Fruit fly (Drosophila melanogaster) whole organism, prepupa: ENCODE results near the gene Pebp1.
A peak's percentile ranks its signal among the peaks of the same experiment; 100 is the strongest.

Experiments used
- Blimp-1 ChIP-seq: fragments of 200-800 bp; sonication (Bioruptor generic); optimal IDR thresholded peaks from 3 replicates; lab custom pipeline; 2017; ENCODE audit warnings: missing biosample characterization, missing genetic modification characterization, mild to moderate bottlenecking, moderate library complexity, missing genetic modification reagents
- CG10631 ChIP-seq: fragments of 200-800 bp; sonication (Bioruptor generic); optimal IDR thresholded peaks from 2 replicates; lab custom pipeline; 2016; ENCODE audit warnings: missing biosample characterization, missing genetic modification characterization
- CG10669 ChIP-seq: fragments of 200-800 bp; sonication (Bioruptor generic); optimal IDR thresholded peaks from 3 replicates; lab custom pipeline; 2018; ENCODE audit warnings: missing biosample characterization, mild to moderate bottlenecking, missing genetic modification characterization, moderate library complexity
- CG11294 ChIP-seq: fragments of 200-800 bp; sonication (Bioruptor generic); IDR thresholded peaks from 2 replicates; pipeline ENCODE4 v1.3.6; 2022; ENCODE audit warnings: missing biosample characterization, missing genetic modification characterization
- CG11762 ChIP-seq: fragments of 200-800 bp; sonication (Bioruptor generic); optimal IDR thresholded peaks from 3 replicates; lab custom pipeline; 2016; ENCODE audit warnings: missing biosample characterization, missing genetic modification characterization; ENCODE audit not compliant: insufficient read depth
- CG11902 ChIP-seq: fragments of 200-800 bp; sonication (Bioruptor generic); optimal IDR thresholded peaks from 3 replicates; lab custom pipeline; 2016; ENCODE audit warnings: missing biosample characterization, missing genetic modification characterization
- CG16779 ChIP-seq: fragments of 200-800 bp; sonication (Bioruptor generic); optimal IDR thresholded peaks from 3 replicates; lab custom pipeline; 2017; ENCODE audit warnings: missing biosample characterization, mild to moderate bottlenecking, missing genetic modification characterization
- CG3032 ChIP-seq: fragments of 200-800 bp; optimal IDR thresholded peaks from 2 replicates; lab custom pipeline; 2019; ENCODE audit warnings: missing biosample characterization, mild to moderate bottlenecking, missing genetic modification characterization, moderate library complexity
- CG31627 ChIP-seq: fragments of 200-800 bp; sonication (Bioruptor generic); optimal IDR thresholded peaks from 3 replicates; lab custom pipeline; 2016; ENCODE audit warnings: missing biosample characterization, missing genetic modification characterization
- CG32006 ChIP-seq: fragments of 200-800 bp; sonication (Bioruptor generic); optimal IDR thresholded peaks from 3 replicates; lab custom pipeline; 2017; ENCODE audit warnings: missing biosample characterization, mild to moderate bottlenecking, missing genetic modification characterization
- CG34406 ChIP-seq: fragments of 200-800 bp; sonication (Bioruptor generic); optimal IDR thresholded peaks from 3 replicates; lab custom pipeline; 2016; ENCODE audit warnings: missing biosample characterization, missing genetic modification characterization
- CG3919 ChIP-seq: fragments of 200-800 bp; sonication (Bioruptor generic); optimal IDR thresholded peaks from 3 replicates; lab custom pipeline; 2016; ENCODE audit warnings: missing biosample characterization, missing genetic modification characterization
- CG4318 ChIP-seq: fragments of 200-800 bp; sonication (Bioruptor generic); optimal IDR thresholded peaks from 3 replicates; lab custom pipeline; 2017; ENCODE audit warnings: missing biosample characterization, mild to moderate bottlenecking, missing genetic modification characterization
- CG6163 ChIP-seq: fragments of 200-800 bp; sonication (Bioruptor generic); IDR thresholded peaks from 3 replicates; pipeline ENCODE4 v1.3.6; 2022; ENCODE audit warnings: missing biosample characterization, missing genetic modification characterization
- CG6276 ChIP-seq: fragments of 200-800 bp; sonication (Bioruptor generic); optimal IDR thresholded peaks from 2 replicates; lab custom pipeline; 2017; ENCODE audit warnings: missing biosample characterization, mild to moderate bottlenecking, missing genetic modification characterization
- CG6808 ChIP-seq: fragments of 200-800 bp; sonication (Bioruptor generic); optimal IDR thresholded peaks from 3 replicates; lab custom pipeline; 2017; ENCODE audit warnings: missing biosample characterization, missing genetic modification characterization, mild to moderate bottlenecking, moderate library complexity, missing genetic modification reagents
- CG6854 ChIP-seq: fragments of 200-800 bp; sonication (Bioruptor generic); optimal IDR thresholded peaks from 2 replicates; lab custom pipeline; 2017; ENCODE audit warnings: missing biosample characterization, mild to moderate bottlenecking, missing genetic modification characterization
- CG8119 ChIP-seq: fragments of 200-800 bp; sonication (Bioruptor generic); IDR thresholded peaks from 3 replicates; pipeline ENCODE4 v1.3.6; 2022; ENCODE audit warnings: missing biosample characterization, missing genetic modification characterization
- CG8319 ChIP-seq: fragments of 200-800 bp; sonication (Bioruptor generic); optimal IDR thresholded peaks from 3 replicates; lab custom pipeline; 2016; ENCODE audit warnings: missing biosample characterization, missing genetic modification characterization
- CG8632 ChIP-seq: fragments of 200-800 bp; sonication (Bioruptor generic); optimal IDR thresholded peaks from 3 replicates; lab custom pipeline; 2016; ENCODE audit warnings: missing biosample characterization, missing genetic modification characterization
- CG9139 ChIP-seq: fragments of 200-800 bp; sonication (Bioruptor generic); optimal IDR thresholded peaks from 3 replicates; lab custom pipeline; 2017; ENCODE audit warnings: missing biosample characterization, mild to moderate bottlenecking, missing genetic modification characterization
- Eip75B ChIP-seq: fragments of 200-800 bp; sonication (Bioruptor generic); optimal IDR thresholded peaks from 3 replicates; lab custom pipeline; 2016; ENCODE audit warnings: missing biosample characterization, missing genetic modification characterization
- Eip93F ChIP-seq: fragments of 200-800 bp; sonication (Bioruptor generic); optimal IDR thresholded peaks from 2 replicates; lab custom pipeline; 2016; ENCODE audit warnings: missing biosample characterization, mild to moderate bottlenecking, missing genetic modification characterization
- Ets21C ChIP-seq: fragments of 200-800 bp; sonication (Bioruptor generic); optimal IDR thresholded peaks from 3 replicates; lab custom pipeline; 2016; ENCODE audit warnings: missing biosample characterization, missing genetic modification characterization
- Gug ChIP-seq: fragments of 200-800 bp; sonication (Bioruptor generic); IDR thresholded peaks from 2 replicates; pipeline ENCODE4 v1.3.6; 2022; ENCODE audit warnings: missing biosample characterization, missing genetic modification characterization
- Hr38 ChIP-seq: sonication (Bioruptor generic); optimal IDR thresholded peaks from 2 replicates; lab custom pipeline; 2016; ENCODE audit warnings: missing biosample characterization, missing genetic modification characterization
- Hr39 ChIP-seq: fragments of 200-800 bp; sonication (Bioruptor generic); optimal IDR thresholded peaks from 2 replicates; lab custom pipeline; 2016; ENCODE audit warnings: missing biosample characterization, missing genetic modification characterization
- Hr4 ChIP-seq: fragments of 200-800 bp; sonication (Bioruptor generic); optimal IDR thresholded peaks from 3 replicates; lab custom pipeline; 2016; ENCODE audit warnings: missing biosample characterization, missing genetic modification characterization
- Met ChIP-seq: fragments of 200-800 bp; sonication (Bioruptor generic); optimal IDR thresholded peaks from 3 replicates; lab custom pipeline; 2016; ENCODE audit warnings: missing biosample characterization, missing genetic modification characterization
- OdsH ChIP-seq: fragments of 200-800 bp; sonication (Bioruptor generic); optimal IDR thresholded peaks from 3 replicates; lab custom pipeline; 2016; ENCODE audit warnings: missing biosample characterization, missing genetic modification characterization
- Smox ChIP-seq: fragments of 200-800 bp; sonication (Bioruptor generic); optimal IDR thresholded peaks from 3 replicates; lab custom pipeline; 2016; ENCODE audit warnings: missing biosample characterization, missing genetic modification characterization
- Sox102F ChIP-seq: fragments of 200-800 bp; sonication (Bioruptor generic); optimal IDR thresholded peaks from 2 replicates; lab custom pipeline; 2016; ENCODE audit warnings: missing biosample characterization, mild to moderate bottlenecking, missing genetic modification characterization
- Sox15 ChIP-seq: fragments of 200-800 bp; sonication (Bioruptor generic); optimal IDR thresholded peaks from 3 replicates; lab custom pipeline; 2016; ENCODE audit warnings: missing biosample characterization, missing genetic modification characterization
- achi ChIP-seq: fragments of 200-800 bp; sonication (Bioruptor generic); optimal IDR thresholded peaks from 3 replicates; lab custom pipeline; 2016; ENCODE audit warnings: missing biosample characterization, missing genetic modification characterization
- cyc ChIP-seq: fragments of 200-800 bp; sonication (Bioruptor generic); optimal IDR thresholded peaks from 3 replicates; lab custom pipeline; 2016; ENCODE audit warnings: missing biosample characterization, missing genetic modification characterization
- dac ChIP-seq: fragments of 200-800 bp; sonication (Bioruptor generic); optimal IDR thresholded peaks from 2 replicates; lab custom pipeline; 2017; ENCODE audit warnings: missing biosample characterization, mild to moderate bottlenecking, missing genetic modification characterization
- dsx ChIP-seq: fragments of 200-800 bp; optimal IDR thresholded peaks from 3 replicates; lab custom pipeline; 2019; ENCODE audit warnings: missing biosample characterization, mild to moderate bottlenecking, missing genetic modification characterization, moderate library complexity; ENCODE audit not compliant: poor library complexity, severe bottlenecking
- eg ChIP-seq: fragments of 200-800 bp; sonication (Bioruptor generic); IDR thresholded peaks from 3 replicates; pipeline ENCODE4 v1.3.6; 2022; ENCODE audit warnings: missing biosample characterization, missing genetic modification characterization
- esn ChIP-seq: fragments of 200-800 bp; sonication (Bioruptor generic); optimal IDR thresholded peaks from 2 replicates; lab custom pipeline; 2016; ENCODE audit warnings: missing biosample characterization, mild to moderate bottlenecking, missing genetic modification characterization, moderate library complexity
- fd59A ChIP-seq: fragments of 200-800 bp; sonication (Bioruptor generic); optimal IDR thresholded peaks from 2 replicates; lab custom pipeline; 2017; ENCODE audit warnings: missing biosample characterization, mild to moderate bottlenecking, missing genetic modification characterization, missing genetic modification reagents
- fd85E ChIP-seq: fragments of 200-800 bp; sonication (Bioruptor generic); optimal IDR thresholded peaks from 3 replicates; lab custom pipeline; 2016; ENCODE audit warnings: missing biosample characterization, missing genetic modification characterization
- fkh ChIP-seq: fragments of 200-800 bp; sonication (Bioruptor generic); optimal IDR thresholded peaks from 3 replicates; lab custom pipeline; 2017; ENCODE audit warnings: missing biosample characterization, mild to moderate bottlenecking, missing genetic modification characterization, moderate library complexity
- lz ChIP-seq: fragments of 200-800 bp; sonication (Bioruptor generic); optimal IDR thresholded peaks from 3 replicates; lab custom pipeline; 2016; ENCODE audit warnings: missing biosample characterization, missing genetic modification characterization
- net ChIP-seq: fragments of 200-800 bp; sonication (Bioruptor generic); optimal IDR thresholded peaks from 3 replicates; lab custom pipeline; 2016; ENCODE audit warnings: missing biosample characterization, missing genetic modification characterization
- pdm3 ChIP-seq: fragments of 200-800 bp; sonication (Bioruptor generic); optimal IDR thresholded peaks from 3 replicates; lab custom pipeline; 2016; ENCODE audit warnings: missing biosample characterization, missing genetic modification characterization
- salr ChIP-seq, 2 experiments: fragments of 200-800 bp; sonication (Bioruptor generic); optimal IDR thresholded peaks; 3 replicates each; lab custom pipeline; 2016 to 2018; ENCODE audit warnings: missing biosample characterization in 2 of 2, missing genetic modification characterization in 2 of 2, mild to moderate bottlenecking in 1 of 2
- ss ChIP-seq, 2 experiments: fragments of 200-800 bp; sonication (Bioruptor generic); optimal IDR thresholded peaks; 2 replicates in 1 of 2; 3 replicates in 1 of 2; lab custom pipeline; 2017 to 2018; ENCODE audit warnings: mild to moderate bottlenecking in 2 of 2, missing biosample characterization in 2 of 2, missing genetic modification characterization in 2 of 2, moderate library complexity in 1 of 2
- topi ChIP-seq: fragments of 200-800 bp; sonication (Bioruptor generic); optimal IDR thresholded peaks from 3 replicates; lab custom pipeline; 2016; ENCODE audit warnings: missing biosample characterization, missing genetic modification characterization
- vri ChIP-seq: fragments of 200-800 bp; sonication (Bioruptor generic); optimal IDR thresholded peaks from 3 replicates; lab custom pipeline; 2016; ENCODE audit warnings: missing biosample characterization, mild to moderate bottlenecking, missing genetic modification characterization

Gene Pebp1

dm6 chr3R:22421618-22422017, 44.2 kb upstream of the Pebp1 start (continued):
- peak; percentile 27 for TF ChIP-seq CG16779 (tag; lab: Kevin White, UChicago)
- peak; percentile 69 for TF ChIP-seq achi (GFP tag; lab: Kevin White, UChicago)
- peak; percentile 23 for TF ChIP-seq CG10669 (GFP tag; lab: Kevin White, UChicago)
- TF ChIP-seq CG8319: peak; percentile 61
- TF ChIP-seq topi (GFP tag; lab: Kevin White, UChicago): peak; percentile 83
- TF ChIP-seq Eip75B (GFP tag; lab: Kevin White, UChicago): peak; percentile 85
- no peak for TF ChIP-seq OdsH (GFP tag; lab: Kevin White, UChicago)
- TF ChIP-seq dsx (GFP tag; lab: Kevin White, UChicago): no peak
- TF ChIP-seq CG34406: peak; percentile 72
- peak; percentile 33 for TF ChIP-seq Blimp-1
- no peak for TF ChIP-seq CG6276
- TF ChIP-seq Hr38 (GFP tag; lab: Kevin White, UChicago): no peak
- TF ChIP-seq salr (GFP tag; optimal IDR thresholded peaks at IDR 0.05; lab: Kevin White, UChicago): no peak
- TF ChIP-seq net (GFP tag; lab: Kevin White, UChicago): peak; percentile 61
- TF ChIP-seq Eip93F (GFP tag; lab: Kevin White, UChicago): peak; percentile 24
- TF ChIP-seq CG31627 (GFP tag; lab: Kevin White, UChicago): peak; percentile 87
- peak; percentile 45 for TF ChIP-seq vri
- TF ChIP-seq fd85E (GFP tag; lab: Kevin White, UChicago): no peak
- TF ChIP-seq CG3919 (GFP tag; lab: Kevin White, UChicago): peak; percentile 74
- peak; percentile 41; the same call in 1 of the 2 replicates for TF ChIP-seq Gug (GFP tag; lab: Robert Waterston, UW)
- TF ChIP-seq fkh (GFP tag; lab: Kevin White, UChicago): no peak
- peak; percentile 79 for TF ChIP-seq Smox (GFP tag; lab: Kevin White, UChicago)
- peak; percentile 71 for TF ChIP-seq CG8632 (GFP tag; lab: Kevin White, UChicago)
- TF ChIP-seq CG6808 (GFP tag; lab: Kevin White, UChicago): peak; percentile 24
- TF ChIP-seq CG32006 (GFP tag; lab: Kevin White, UChicago): no peak
- peak; percentile 84 for TF ChIP-seq Met (GFP tag; lab: Kevin White, UChicago)
- TF ChIP-seq fd59A (GFP tag; lab: Kevin White, UChicago): no peak
- no peak for TF ChIP-seq CG9139 (GFP tag; lab: Kevin White, UChicago)
- TF ChIP-seq dac (GFP tag; lab: Kevin White, UChicago): no peak
- TF ChIP-seq CG3032 (tag; lab: Kevin White, UChicago): peak; percentile 61
- no peak for TF ChIP-seq CG6854

dm6 chr3R:22423996-22424395, 41.8 kb upstream of the Pebp1 start:
- peak; percentile 15 for TF ChIP-seq CG6854
- TF ChIP-seq fkh (GFP tag; lab: Kevin White, UChicago): no peak
- TF ChIP-seq CG6163 (GFP tag; lab: Robert Waterston, UW): peak; percentile 73
- no peak for TF ChIP-seq Ets21C (GFP tag; lab: Kevin White, UChicago)
- peak; percentile 67 for TF ChIP-seq Sox102F (GFP tag; lab: Kevin White, UChicago)
- no peak for TF ChIP-seq fd85E (GFP tag; lab: Kevin White, UChicago)
- TF ChIP-seq Hr39 (GFP tag; lab: Kevin White, UChicago): peak; percentile 34
- peak; percentile 48; the same call in 1 of the 3 replicates for TF ChIP-seq eg
- TF ChIP-seq CG8119 (GFP tag; lab: Robert Waterston, UW): 0 out of 3 replicates have a peak, but pooled peaks have one; percentile 30
- no peak for TF ChIP-seq Hr38 (GFP tag; lab: Kevin White, UChicago)
- peak in 1 of 2 experiments; percentile 64 for TF ChIP-seq ss (GFP tag; optimal IDR thresholded peaks at IDR 0.05; lab: Kevin White, UChicago)
- no peak for TF ChIP-seq Gug (GFP tag; lab: Robert Waterston, UW)
- peak; percentile 14 for TF ChIP-seq CG11902
- TF ChIP-seq CG6276: no peak
- TF ChIP-seq cyc: peak; percentile 59
- TF ChIP-seq CG11294: no peak
- TF ChIP-seq Smox (GFP tag; lab: Kevin White, UChicago): peak; percentile 61
- no peak for TF ChIP-seq vri
- TF ChIP-seq CG31627 (GFP tag; lab: Kevin White, UChicago): peak; percentile 61
- peak; percentile 52 for TF ChIP-seq CG10631 (GFP tag; lab: Kevin White, UChicago)
- peak; percentile 53 for TF ChIP-seq pdm3 (GFP tag; lab: Kevin White, UChicago)
- peak; percentile 37 for TF ChIP-seq achi (GFP tag; lab: Kevin White, UChicago)
- TF ChIP-seq CG4318 (GFP tag; lab: Kevin White, UChicago): no peak
- peak; percentile 80 for TF ChIP-seq esn
- TF ChIP-seq lz (GFP tag; lab: Kevin White, UChicago): peak; percentile 60
- TF ChIP-seq Eip93F (GFP tag; lab: Kevin White, UChicago): peak; percentile 42
- no peak for TF ChIP-seq CG32006 (GFP tag; lab: Kevin White, UChicago)
- TF ChIP-seq Hr4 (GFP tag; lab: Kevin White, UChicago): no peak
- TF ChIP-seq Sox15: no peak
- no peak for TF ChIP-seq CG11762
